Worm (Caenorhabditis elegans) whole organism, L2 larva: Measurements from ENCODE around the gene cyk-1.

ENCODE experiments used
- C34F6.9 ChIP-seq: fragments of 150-350 bp; optimal IDR thresholded peaks from 2 replicates; lab custom pipeline; 2014; ENCODE audit warnings: missing biosample characterization, missing genetic modification characterization
- F13H6.1 ChIP-seq: sonication (generic microtip); optimal IDR thresholded peaks from 2 replicates; lab custom pipeline; 2016; ENCODE audit warnings: missing genetic modification characterization, missing compliant biosample characterization
- aly-2 ChIP-seq: fragments of 150-350 bp; optimal IDR thresholded peaks from 2 replicates; lab custom pipeline; 2014; ENCODE audit warnings: missing biosample characterization, missing genetic modification characterization
- ama-1 ChIP-seq: fragments of 150-350 bp; optimal IDR thresholded peaks from 2 replicates; lab custom pipeline; 2018; ENCODE audit warnings: inconsistent platforms
- blmp-1 ChIP-seq: sonication (generic microtip); optimal IDR thresholded peaks from 2 replicates; lab custom pipeline; 2017; ENCODE audit warnings: missing genetic modification characterization, mild to moderate bottlenecking, missing compliant biosample characterization, antibody characterized with exemption, moderate library complexity; ENCODE audit not compliant: insufficient read depth
- ceh-82 ChIP-seq: fragments of 150-350 bp; optimal IDR thresholded peaks from 2 replicates; lab custom pipeline; 2014; ENCODE audit warnings: missing biosample characterization, missing genetic modification characterization
- crh-2 ChIP-seq: sonication (generic microtip); optimal IDR thresholded peaks from 2 replicates; lab custom pipeline; 2017; ENCODE audit warnings: missing biosample characterization, missing genetic modification characterization
- dmd-4 ChIP-seq: sonication (generic microtip); optimal IDR thresholded peaks from 2 replicates; lab custom pipeline; 2017; ENCODE audit warnings: missing biosample characterization, missing genetic modification characterization
- egl-27 ChIP-seq: sonication (generic microtip); optimal IDR thresholded peaks from 3 replicates; lab custom pipeline; 2017; ENCODE audit warnings: missing biosample characterization, missing genetic modification reagents, missing genetic modification characterization
- elt-1 ChIP-seq: fragments of 150-350 bp; optimal IDR thresholded peaks from 2 replicates; lab custom pipeline; 2014; ENCODE audit warnings: missing biosample characterization, missing genetic modification characterization
- fos-1 ChIP-seq: fragments of 150-350 bp; optimal IDR thresholded peaks from 2 replicates; lab custom pipeline; 2014; ENCODE audit warnings: missing biosample characterization, missing genetic modification characterization
- gmeb-1 ChIP-seq: fragments of 150-350 bp; optimal IDR thresholded peaks from 2 replicates; lab custom pipeline; 2014; ENCODE audit warnings: missing biosample characterization, missing genetic modification characterization
- lin-13 ChIP-seq: fragments of 150-350 bp; optimal IDR thresholded peaks from 2 replicates; lab custom pipeline; 2014; ENCODE audit warnings: missing biosample characterization, missing genetic modification reagents, missing genetic modification characterization
- lin-39 ChIP-seq: fragments of 150-350 bp; optimal IDR thresholded peaks from 2 replicates; lab custom pipeline; 2014; ENCODE audit warnings: missing biosample characterization, missing genetic modification reagents, missing genetic modification characterization
- lsy-2 ChIP-seq, 2 experiments: fragments of 150-350 bp in 1 of 2; sonication (generic microtip) in 1 of 2; optimal IDR thresholded peaks; 2 replicates each; lab custom pipeline; 2014 to 2017; ENCODE audit warnings: missing biosample characterization in 2 of 2, missing genetic modification characterization in 2 of 2
- mab-5 ChIP-seq: fragments of 150-350 bp; optimal IDR thresholded peaks from 2 replicates; lab custom pipeline; 2014; ENCODE audit warnings: missing biosample characterization, missing genetic modification characterization
- mbf-1 ChIP-seq: sonication (generic microtip); optimal IDR thresholded peaks from 2 replicates; lab custom pipeline; 2017; ENCODE audit warnings: missing biosample characterization, missing genetic modification characterization
- mdl-1 ChIP-seq, 2 experiments: fragments of 150-350 bp in 1 of 2; sonication (generic microtip) in 1 of 2; optimal IDR thresholded peaks; 2 replicates each; lab custom pipeline; 2017; ENCODE audit warnings: missing biosample characterization in 2 of 2, missing genetic modification characterization in 2 of 2
- nhr-10 ChIP-seq: sonication (generic microtip); optimal IDR thresholded peaks from 2 replicates; lab custom pipeline; 2017; ENCODE audit warnings: missing biosample characterization, missing genetic modification characterization
- nhr-11 ChIP-seq: fragments of 150-350 bp; optimal IDR thresholded peaks from 2 replicates; lab custom pipeline; 2014; ENCODE audit warnings: missing biosample characterization, missing genetic modification characterization
- nhr-129 ChIP-seq: fragments of 150-350 bp; optimal IDR thresholded peaks from 2 replicates; lab custom pipeline; 2014; ENCODE audit warnings: missing biosample characterization, missing genetic modification characterization
- nhr-21 ChIP-seq: fragments of 150-350 bp; optimal IDR thresholded peaks from 2 replicates; lab custom pipeline; 2014; ENCODE audit warnings: missing biosample characterization, missing genetic modification characterization
- nhr-23 ChIP-seq: fragments of 150-350 bp; optimal IDR thresholded peaks from 2 replicates; lab custom pipeline; 2014; ENCODE audit warnings: missing biosample characterization, missing genetic modification reagents, missing genetic modification characterization
- nhr-237 ChIP-seq: fragments of 150-350 bp; optimal IDR thresholded peaks from 2 replicates; lab custom pipeline; 2014; ENCODE audit warnings: missing biosample characterization, missing genetic modification characterization
- nhr-25 ChIP-seq: fragments of 150-350 bp; sonication (generic microtip); optimal IDR thresholded peaks from 3 replicates; lab custom pipeline; 2014; ENCODE audit warnings: missing biosample characterization, missing genetic modification characterization
- nhr-6 ChIP-seq: fragments of 150-350 bp; optimal IDR thresholded peaks from 2 replicates; lab custom pipeline; 2014; ENCODE audit warnings: missing biosample characterization, missing genetic modification characterization
- peb-1 ChIP-seq: fragments of 150-350 bp; optimal IDR thresholded peaks from 2 replicates; lab custom pipeline; 2014; ENCODE audit warnings: missing biosample characterization, missing genetic modification characterization
- sem-4 ChIP-seq: fragments of 150-350 bp; optimal IDR thresholded peaks from 2 replicates; lab custom pipeline; 2014; ENCODE audit warnings: missing biosample characterization, missing genetic modification reagents, missing genetic modification characterization
- sma-9 ChIP-seq, 2 experiments: fragments of 150-350 bp in 1 of 2; sonication (generic microtip) in 1 of 2; optimal IDR thresholded peaks; 2 replicates each; lab custom pipeline; 2014 to 2016; ENCODE audit warnings: missing genetic modification characterization in 2 of 2, mild to moderate bottlenecking in 1 of 2, missing biosample characterization in 1 of 2, missing compliant biosample characterization in 1 of 2, missing genetic modification reagents in 1 of 2, moderate library complexity in 1 of 2
- snpc-4 ChIP-seq: fragments of 150-350 bp; optimal IDR thresholded peaks from 2 replicates; lab custom pipeline; 2014; ENCODE audit warnings: missing biosample characterization, missing genetic modification characterization
- unc-39 ChIP-seq: fragments of 150-350 bp; optimal IDR thresholded peaks from 2 replicates; lab custom pipeline; 2014; ENCODE audit warnings: missing biosample characterization, missing genetic modification characterization
- unc-62 ChIP-seq: fragments of 150-350 bp; optimal IDR thresholded peaks from 2 replicates; lab custom pipeline; 2014; ENCODE audit warnings: missing biosample characterization, missing genetic modification reagents, missing genetic modification characterization
- zag-1 ChIP-seq: fragments of 150-350 bp; optimal IDR thresholded peaks from 2 replicates; lab custom pipeline; 2014; ENCODE audit warnings: missing biosample characterization, missing genetic modification characterization
- ztf-11 ChIP-seq: sonication (generic microtip); optimal IDR thresholded peaks from 2 replicates; lab custom pipeline; 2017; ENCODE audit warnings: missing biosample characterization, missing genetic modification characterization
- ztf-4 ChIP-seq: fragments of 150-350 bp; optimal IDR thresholded peaks from 2 replicates; lab custom pipeline; 2014; ENCODE audit warnings: missing biosample characterization, missing genetic modification characterization

The cyk-1 gene

ce11 chrIII:6991465-6991864 lies 37.5 kb downstream of the cyk-1 start:
- no peak for TF ChIP-seq ceh-82
- TF ChIP-seq fos-1, result peak; percentile 90
- peak; percentile 37 for TF ChIP-seq gmeb-1
- TF ChIP-seq lin-39, result no peak
- TF ChIP-seq nhr-23 (tag; lab: Kevin White, UChicago), result no peak

- TF ChIP-seq peb-1 (tag; lab: Kevin White, UChicago), result no peak
- no peak for TF ChIP-seq unc-39 (tag; lab: Kevin White, UChicago)
- no peak for TF ChIP-seq ceh-82
- no peak for TF ChIP-seq C34F6.9 (tag; lab: Kevin White, UChicago)
- no peak for TF ChIP-seq sma-9 (GFP tag; optimal IDR thresholded peaks at IDR 0.05; lab: Kevin White, UChicago)
- no peak for TF ChIP-seq sma-9 (tag; optimal IDR thresholded peaks at IDR 0.05; lab: Kevin White, UChicago)
- no peak for TF ChIP-seq nhr-6 (tag; lab: Kevin White, UChicago)
- TF ChIP-seq mbf-1 (tag; lab: Kevin White, UChicago), result no peak
- TF ChIP-seq mdl-1 (tag; optimal IDR thresholded peaks at IDR 0.05; lab: Kevin White, UChicago), result no peak
- no peak for TF ChIP-seq ztf-4 (tag; lab: Kevin White, UChicago)
- no peak for TF ChIP-seq nhr-10 (tag; lab: Kevin White, UChicago)
- no peak for TF ChIP-seq lin-39
- TF ChIP-seq ztf-11, result no peak
- no peak for TF ChIP-seq nhr-11 (tag; lab: Kevin White, UChicago)
- no peak for TF ChIP-seq snpc-4
- no peak for TF ChIP-seq blmp-1 (tag; lab: Kevin White, UChicago)
Measured at ce11 chrIII:6989900-6990299, 39.1 kb downstream of the cyk-1 start, which contains the start of gene prk-1. TSS of gene prk-1 (plus strand) at chrIII:6990168.

ce11 chrIII:6989201-6989600 lies 39.8 kb downstream of the cyk-1 start:
- TF ChIP-seq crh-2 (no peak), fos-1 (peak; percentile 63)

ce11 chrIII:6988060-6988459 lies 40.9 kb downstream of the cyk-1 start:
- TF ChIP-seq unc-39 (tag; lab: Kevin White, UChicago), result no peak
- TF ChIP-seq lin-13, result peak; percentile 4
- peak; percentile 62 for TF ChIP-seq unc-62 (GFP tag; lab: Kevin White, UChicago)
- TF ChIP-seq snpc-4, result no peak
- TF ChIP-seq lin-39, result peak; percentile 12
- peak; percentile 13 for TF ChIP-seq egl-27 (tag; lab: Kevin White, UChicago)
- peak; percentile 40 for TF ChIP-seq sem-4 (tag; lab: Kevin White, UChicago)
- TF ChIP-seq mab-5, result peak; percentile 55
- no peak for TF ChIP-seq aly-2
- no peak for TF ChIP-seq nhr-237 (tag; lab: Kevin White, UChicago)
- TF ChIP-seq ztf-4 (tag; lab: Kevin White, UChicago), result peak; percentile 76
- no peak for TF ChIP-seq nhr-25 (tag; lab: Kevin White, UChicago)
- peak; percentile 82 for TF ChIP-seq nhr-129
- peak; percentile 74 for TF ChIP-seq sma-9 (GFP tag; optimal IDR thresholded peaks at IDR 0.05; lab: Kevin White, UChicago)
- no peak for TF ChIP-seq sma-9 (tag; optimal IDR thresholded peaks at IDR 0.05; lab: Kevin White, UChicago)
- peak; percentile 70 for TF ChIP-seq C34F6.9 (tag; lab: Kevin White, UChicago)
- peak; percentile 87 for TF ChIP-seq F13H6.1 (tag; lab: Kevin White, UChicago)
- TF ChIP-seq nhr-6 (tag; lab: Kevin White, UChicago), result peak; percentile 60
- TF ChIP-seq lsy-2 (tag; optimal IDR thresholded peaks at IDR 0.05; lab: Kevin White, UChicago), result peak in 1 of 2 experiments; percentile 78

- TF ChIP-seq lsy-2 (tag; optimal IDR thresholded peaks at IDR 0.05; lab: Kevin White, UChicago), result peak; percentile 22 to 79
Measured at ce11 chrIII:6981989-6982553, 46.9 kb downstream of the cyk-1 start, which contains the start of gene F31E3.6. TSS of gene F31E3.6 (plus strand) at chrIII:6982081.

ce11 chrIII:6979584-6979983 lies 49.4 kb downstream of the cyk-1 start, which contains the start of gene ceh-20:
TSS of gene ceh-20 (plus strand) at chrIII:6979884.
- TF ChIP-seq ceh-82, result no peak
- no peak for TF ChIP-seq sem-4 (tag; lab: Kevin White, UChicago)
- TF ChIP-seq dmd-4 (tag; lab: Kevin White, UChicago), result no peak
- TF ChIP-seq gmeb-1, result no peak
- TF ChIP-seq zag-1 (tag; lab: Kevin White, UChicago), result no peak
- no peak for TF ChIP-seq ama-1
- no peak for TF ChIP-seq ztf-4 (tag; lab: Kevin White, UChicago)
- TF ChIP-seq elt-1 (tag; lab: Kevin White, UChicago), result no peak
- TF ChIP-seq peb-1 (tag; lab: Kevin White, UChicago), result no peak
- no peak for TF ChIP-seq nhr-21 (tag; lab: Kevin White, UChicago)
- TF ChIP-seq aly-2, result no peak
- no peak for TF ChIP-seq crh-2
- TF ChIP-seq ztf-11, result no peak
- TF ChIP-seq, all 48 proteins: peak for 0
